Worm (Caenorhabditis elegans): ENCODE results near the gene F55H2.7.

DNA sequence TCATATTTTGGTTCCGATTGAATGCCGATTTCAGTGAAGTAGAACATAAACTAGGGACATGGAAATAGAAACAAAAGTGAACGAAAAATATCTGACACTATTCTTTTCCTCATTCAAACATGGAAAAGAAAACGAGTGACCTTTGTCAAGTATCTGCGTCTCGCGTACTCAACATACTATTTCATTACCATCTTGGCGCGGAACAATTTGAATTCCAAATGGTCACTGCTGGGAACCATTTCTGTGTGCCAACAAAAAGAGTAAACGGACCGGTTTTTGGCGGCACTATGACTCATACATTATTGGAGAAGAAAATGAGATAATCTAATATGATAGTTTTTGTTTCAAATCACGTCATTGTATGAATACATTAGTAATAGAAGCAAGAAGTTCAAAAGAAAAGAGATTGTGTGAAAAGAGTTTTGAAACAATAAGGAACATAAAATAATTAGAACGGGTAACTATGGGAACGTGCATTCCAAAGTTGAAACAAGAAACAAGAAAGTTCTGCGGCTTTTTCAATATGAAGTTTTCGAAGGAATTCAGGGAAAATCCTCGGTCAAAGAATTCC is 33.5 kb downstream of the F55H2.7 start:
- TF ChIP-seq zip-4 (GFP tag; optimal IDR thresholded peaks at IDR 0.05) (no peak), nhr-237 (tag; optimal IDR thresholded peaks at IDR 0.05) (no peak), egl-27 (tag; optimal IDR thresholded peaks at IDR 0.05) (no peak), unc-30 (tag; optimal IDR thresholded peaks at IDR 0.05) (no peak), sptf-1 (tag; optimal IDR thresholded peaks at IDR 0.05) (no peak), zag-1 (tag; optimal IDR thresholded peaks at IDR 0.05) (no peak), fkh-4 (tag; optimal IDR thresholded peaks at IDR 0.05; ENCODE audit: borderline replicate concordance) (no peak), tlp-1 (tag; optimal IDR thresholded peaks at IDR 0.05) (no peak), lin-39 (tag; optimal IDR thresholded peaks at IDR 0.05) (no peak), pax-3 (tag; optimal IDR thresholded peaks at IDR 0.05) (no peak), isw-1 (GFP tag; IDR thresholded peaks at IDR 0.05) (no peak), pag-3 (tag; optimal IDR thresholded peaks at IDR 0.05; ENCODE audit: borderline replicate concordance, insufficient read depth) (no peak)

Data from whole organism, L1 larva.